Fruit fly (Drosophila melanogaster): ENCODE measurements around the gene mtgo.

Gene mtgo

dm6 chr2L:16529485-16530413 lies 15.1 kb upstream of the mtgo start:
- TF ChIP-seq mirr (GFP tag; optimal IDR thresholded peaks at IDR 0.05) (peak; percentile 48), Dad (GFP tag; optimal IDR thresholded peaks at IDR 0.05) (no peak), CG17612 (GFP tag; IDR thresholded peaks at IDR 0.05) (no peak), Atf6 (GFP tag; IDR thresholded peaks at IDR 0.05) (0 out of 2 replicates have a peak, but pooled peaks have one; percentile 47), B-H2 (GFP tag; optimal IDR thresholded peaks at IDR 0.05) (peak; percentile 46), gt (GFP tag; IDR thresholded peaks at IDR 0.05) (no peak), onecut (GFP tag; IDR thresholded peaks at IDR 0.05) (no peak), CG13894 (tag; optimal IDR thresholded peaks at IDR 0.05) (peak; percentile 28), lab (GFP tag; optimal IDR thresholded peaks at IDR 0.05) (peak; percentile 35), ci (GFP tag; IDR thresholded peaks at IDR 0.05) (no peak), NC2α (GFP tag; optimal IDR thresholded peaks at IDR 0.05) (no peak), corto (GFP tag; optimal IDR thresholded peaks at IDR 0.05) (no peak), Myb (GFP tag; optimal IDR thresholded peaks at IDR 0.05) (no peak), chif (GFP tag; optimal IDR thresholded peaks at IDR 0.05) (no peak), MTF-1 (GFP tag; optimal IDR thresholded peaks at IDR 0.05; ENCODE audit: borderline replicate concordance) (no peak), CG13775 (GFP tag; optimal IDR thresholded peaks at IDR 0.05) (no peak), crc (GFP tag; optimal IDR thresholded peaks at IDR 0.05) (no peak), scrt (GFP tag; optimal IDR thresholded peaks at IDR 0.05) (no peak), ken (GFP tag; IDR thresholded peaks at IDR 0.05) (0 out of 3 replicates have a peak, but pooled peaks have one; percentile 37), Pdp1 (GFP tag; optimal IDR thresholded peaks at IDR 0.05) (peak in 1 of 2 experiments; percentile 53), Eip74EF (GFP tag; optimal IDR thresholded peaks at IDR 0.05) (peak in 1 of 2 experiments; percentile 66), Drgx (GFP tag; IDR thresholded peaks at IDR 0.05) (peak; percentile 33; the same call in 1 of the 2 replicates), peb (GFP tag; IDR thresholded peaks at IDR 0.05) (no peak), nom (GFP tag; optimal IDR thresholded peaks at IDR 0.05) (peak; percentile 37), hkb (optimal IDR thresholded peaks at IDR 0.05) (no peak), hkb (GFP tag; IDR thresholded peaks at IDR 0.05) (no peak), fd96Cb (tag; optimal IDR thresholded peaks at IDR 0.05) (no peak), CG32532 (GFP tag; IDR thresholded peaks at IDR 0.05) (peak; percentile 33; the same call in 1 of the 2 replicates), CG34376 (GFP tag; optimal IDR thresholded peaks at IDR 0.05) (peak; percentile 21), CG11093 (GFP tag; IDR thresholded peaks at IDR 0.05) (no peak), pan (optimal IDR thresholded peaks at IDR 0.05) (no peak), pan (GFP tag; optimal IDR thresholded peaks at IDR 0.05 in 1 of 2, IDR thresholded peaks at IDR 0.05 in 1 of 2) (no peak), rib (GFP tag; IDR thresholded peaks at IDR 0.05) (peak; percentile 74; the same call in 1 of the 2 replicates), CG16813 (GFP tag; IDR thresholded peaks at IDR 0.05; ENCODE audit: partially characterized antibody) (no peak), CG12942 (GFP tag; optimal IDR thresholded peaks at IDR 0.05) (no peak), tna (GFP tag; IDR thresholded peaks at IDR 0.05; ENCODE audit: partially characterized antibody) (no peak), chm (GFP tag; IDR thresholded peaks at IDR 0.05) (peak; percentile 45; the same call in 1 of the 2 replicates), CG17361 (GFP tag; IDR thresholded peaks at IDR 0.05) (no peak), CG5953 (GFP tag; IDR thresholded peaks at IDR 0.05) (no peak), CG15073 (GFP tag; optimal IDR thresholded peaks at IDR 0.05) (no peak), PHDP (tag; optimal IDR thresholded peaks at IDR 0.05) (no peak), CG2129 (GFP tag; IDR thresholded peaks at IDR 0.05; ENCODE audit: partially characterized antibody) (no peak), Kr (GFP tag; optimal IDR thresholded peaks at IDR 0.05) (no peak), crp (GFP tag; optimal IDR thresholded peaks at IDR 0.05) (no peak), Usf (GFP tag; optimal IDR thresholded peaks at IDR 0.05) (no peak), exex (tag; optimal IDR thresholded peaks at IDR 0.05) (peak; percentile 31), Rfx (GFP tag; IDR thresholded peaks at IDR 0.05) (peak; percentile 24; the same call in 1 of the 2 replicates), HmgZ (tag; optimal IDR thresholded peaks at IDR 0.05) (peak; percentile 16)

Data from whole organism, embryonic.